Worm (Caenorhabditis elegans): ENCODE measurements around the gene pph-2.

DNA sequence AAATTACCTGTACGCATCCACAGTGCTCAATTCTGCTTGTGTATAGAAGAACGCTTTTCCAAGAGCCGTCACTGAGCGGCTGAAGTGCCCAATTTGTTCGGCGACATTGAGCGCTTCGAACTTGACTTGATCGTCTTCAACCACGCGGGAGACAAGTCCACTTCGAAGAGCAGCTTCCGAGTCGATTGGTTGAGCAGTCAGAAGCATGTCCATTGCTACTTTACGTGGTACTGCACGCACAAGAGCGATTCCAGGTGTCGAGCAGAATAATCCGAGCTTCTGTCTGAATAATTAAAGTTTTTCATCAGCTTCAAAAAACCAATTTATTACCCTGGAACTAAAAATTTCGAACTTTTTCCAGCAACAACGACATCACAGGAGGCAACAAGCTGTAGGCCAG is 22.1 kb downstream of the pph-2 start:
- no peak for TF ChIP-seq mdl-1 (tag; optimal IDR thresholded peaks at IDR 0.05)
- no peak for TF ChIP-seq unc-130 (tag; optimal IDR thresholded peaks at IDR 0.05)
- no peak for TF ChIP-seq skn-1 (tag; optimal IDR thresholded peaks at IDR 0.05)
- TF ChIP-seq alr-1 (tag; optimal IDR thresholded peaks at IDR 0.05; ENCODE audit: borderline replicate concordance), result no peak
- TF ChIP-seq nhr-11 (tag; optimal IDR thresholded peaks at IDR 0.05), result no peak
- no peak for TF ChIP-seq snpc-4 (tag; optimal IDR thresholded peaks at IDR 0.05)
- no peak for TF ChIP-seq egl-27 (tag; optimal IDR thresholded peaks at IDR 0.05)
- no peak for TF ChIP-seq jun-1 (tag; optimal IDR thresholded peaks at IDR 0.05)
- no peak for TF ChIP-seq fkh-10 (GFP tag; optimal IDR thresholded peaks at IDR 0.05)
- TF ChIP-seq lsy-2 (tag; optimal IDR thresholded peaks at IDR 0.05), result no peak

Data from whole organism, L1 larva.